Worm (Caenorhabditis elegans): Measurements from ENCODE around the gene hsp-25.

The hsp-25 gene

DNA sequence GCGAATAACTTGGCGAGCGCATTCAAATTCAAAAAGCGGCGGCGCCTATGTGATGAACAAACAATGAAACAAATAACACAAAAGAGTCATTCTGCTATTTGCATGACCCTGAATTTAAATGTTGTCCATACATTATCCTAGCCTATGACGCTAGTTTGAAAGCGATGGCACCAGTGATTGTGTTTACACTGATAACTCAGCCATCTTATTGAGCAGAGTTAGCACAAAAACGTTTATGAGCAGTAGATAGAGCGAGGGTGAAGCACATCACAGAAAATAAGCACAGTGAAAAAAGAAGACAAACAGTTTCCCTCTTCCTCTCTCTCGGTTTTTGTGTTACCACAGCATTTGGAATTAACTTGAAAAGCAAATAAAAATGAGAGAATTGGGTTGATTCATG is 3.8 kb upstream of the hsp-25 start:
- TF ChIP-seq elt-2 (tag; optimal IDR thresholded peaks at IDR 0.05) (peak; percentile 8), lsy-12 (tag; optimal IDR thresholded peaks at IDR 0.05) (no peak), egl-27 (tag; optimal IDR thresholded peaks at IDR 0.05) (no peak), pha-4 (tag; optimal IDR thresholded peaks at IDR 0.05) (peak; percentile 79), fkh-2 (tag; optimal IDR thresholded peaks at IDR 0.05) (no peak), jun-1 (tag; optimal IDR thresholded peaks at IDR 0.05) (peak; percentile 37), nhr-67 (tag; optimal IDR thresholded peaks at IDR 0.05) (no peak), ceh-28 (tag; optimal IDR thresholded peaks at IDR 0.05) (no peak)

DNA sequence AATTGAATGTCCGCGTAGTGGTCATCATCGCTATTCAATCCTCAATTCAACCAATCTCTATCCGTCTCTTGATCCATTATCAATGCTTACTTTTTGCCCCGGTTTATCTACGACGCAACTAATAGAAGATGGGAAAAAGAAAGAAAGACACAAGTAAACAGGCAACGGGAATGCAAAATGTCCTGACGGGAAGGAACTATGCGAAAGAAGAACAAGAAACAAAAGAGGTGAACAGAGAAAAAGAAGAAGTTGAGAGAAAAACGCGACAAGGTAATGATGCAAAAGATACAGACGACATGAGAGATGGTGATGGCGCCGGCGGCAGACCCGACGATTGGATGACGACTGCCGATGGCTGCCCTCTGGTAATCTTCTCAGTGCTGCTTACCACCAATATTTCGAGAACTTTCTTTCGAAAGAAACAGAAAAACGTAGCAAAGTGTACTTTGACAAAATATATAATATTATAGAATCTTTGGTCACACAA is 2.6 kb upstream of the hsp-25 start:
- TF ChIP-seq unc-39 (tag; optimal IDR thresholded peaks at IDR 0.05) (no peak), lin-39 (tag; optimal IDR thresholded peaks at IDR 0.05) (peak; percentile 50), snpc-4 (tag; optimal IDR thresholded peaks at IDR 0.05) (no peak), unc-62 (GFP tag; optimal IDR thresholded peaks at IDR 0.05) (peak; percentile 42), mml-1 (tag; optimal IDR thresholded peaks at IDR 0.05) (no peak), tbx-2 (tag; optimal IDR thresholded peaks at IDR 0.05) (peak; percentile 21), eor-1 (tag; optimal IDR thresholded peaks at IDR 0.05) (no peak), fkh-10 (GFP tag; optimal IDR thresholded peaks at IDR 0.05) (no peak), ZK546.5 (tag; optimal IDR thresholded peaks at IDR 0.05) (no peak), lin-15B (tag; optimal IDR thresholded peaks at IDR 0.05) (peak; percentile 10), nhr-43 (tag; optimal IDR thresholded peaks at IDR 0.05; ENCODE audit: poor library complexity, severe bottlenecking) (peak; percentile 48), elt-3 (tag; optimal IDR thresholded peaks at IDR 0.05) (peak in 2 of 3 experiments; percentile 14 to 55), fos-1 (tag; optimal IDR thresholded peaks at IDR 0.05) (no peak), sea-2 (GFP tag; optimal IDR thresholded peaks at IDR 0.05) (no peak), zag-1 (tag; optimal IDR thresholded peaks at IDR 0.05) (no peak), mdl-1 (tag; optimal IDR thresholded peaks at IDR 0.05) (peak; percentile 19), elt-2 (tag; optimal IDR thresholded peaks at IDR 0.05) (peak; percentile 92), nhr-67 (tag; optimal IDR thresholded peaks at IDR 0.05) (no peak), ztf-4 (tag; optimal IDR thresholded peaks at IDR 0.05) (no peak), nhr-76 (tag; optimal IDR thresholded peaks at IDR 0.05) (no peak), nhr-28 (tag; optimal IDR thresholded peaks at IDR 0.05) (no peak), elt-1 (tag; optimal IDR thresholded peaks at IDR 0.05) (peak; percentile 28), R02D3.7 (tag; optimal IDR thresholded peaks at IDR 0.05) (peak; percentile 21), egl-5 (tag; optimal IDR thresholded peaks at IDR 0.05) (peak; percentile 67), egl-27 (tag; optimal IDR thresholded peaks at IDR 0.05) (peak; percentile 49), nhr-25 (tag; optimal IDR thresholded peaks at IDR 0.05) (peak; percentile 86), jun-1 (tag; optimal IDR thresholded peaks at IDR 0.05) (peak; percentile 92), daf-12 (tag; optimal IDR thresholded peaks at IDR 0.05) (no peak), skn-1 (tag; optimal IDR thresholded peaks at IDR 0.05) (no peak), nhr-12 (tag; optimal IDR thresholded peaks at IDR 0.05) (no peak), ceh-82 (tag; optimal IDR thresholded peaks at IDR 0.05) (no peak), hmg-11 (tag; optimal IDR thresholded peaks at IDR 0.05) (peak; percentile 58), ceh-16 (tag; optimal IDR thresholded peaks at IDR 0.05) (no peak), nhr-11 (tag; optimal IDR thresholded peaks at IDR 0.05) (no peak), ceh-28 (tag; optimal IDR thresholded peaks at IDR 0.05) (peak; percentile 44), nhr-23 (tag; optimal IDR thresholded peaks at IDR 0.05) (peak; percentile 93), nhr-237 (tag; optimal IDR thresholded peaks at IDR 0.05) (no peak), pqm-1 (tag; optimal IDR thresholded peaks at IDR 0.05) (peak; percentile 81), aly-2 (tag; optimal IDR thresholded peaks at IDR 0.05) (no peak), nhr-77 (tag; optimal IDR thresholded peaks at IDR 0.05) (no peak), ama-1 (optimal IDR thresholded peaks at IDR 0.05) (peak; percentile 59), ceh-9 (tag; optimal IDR thresholded peaks at IDR 0.05) (no peak), nfya-1 (tag; optimal IDR thresholded peaks at IDR 0.05; ENCODE audit: insufficient read depth) (peak; percentile 95), fkh-2 (tag; optimal IDR thresholded peaks at IDR 0.05) (no peak), lsy-12 (tag; optimal IDR thresholded peaks at IDR 0.05) (peak; percentile 28), ztf-11 (tag; optimal IDR thresholded peaks at IDR 0.05) (no peak), pha-4 (tag; optimal IDR thresholded peaks at IDR 0.05) (peak; percentile 92)

All from whole organism, L3 larva.